Worm (Caenorhabditis elegans) whole organism, young adult: ENCODE results near the gene K03B8.6.
A peak's percentile ranks its signal among the peaks of the same experiment; 100 is the strongest.

ENCODE experiments used
- B0261.1 ChIP-seq: sonication (generic microtip); optimal IDR thresholded peaks from 2 replicates; lab custom pipeline; 2016; ENCODE audit warnings: mild to moderate bottlenecking, missing genetic modification characterization, moderate library complexity, missing compliant biosample characterization
- C17E4.6 ChIP-seq: fragments of 200-800 bp; sonication (Bioruptor generic); IDR thresholded peaks from 2 replicates; pipeline ENCODE4 v1.3.6; 2022; ENCODE audit warnings: missing genetic modification reagents, missing genetic modification characterization, missing compliant biosample characterization
- F10E7.11 ChIP-seq: sonication (generic microtip); optimal IDR thresholded peaks from 2 replicates; lab custom pipeline; 2017; ENCODE audit warnings: mild to moderate bottlenecking, missing genetic modification characterization, moderate library complexity, missing compliant biosample characterization
- F57C9.4 ChIP-seq: sonication (generic microtip); optimal IDR thresholded peaks from 2 replicates; lab custom pipeline; 2017; ENCODE audit warnings: mild to moderate bottlenecking, missing genetic modification characterization, missing compliant biosample characterization
- T26A5.8 ChIP-seq: sonication (generic microtip); optimal IDR thresholded peaks from 2 replicates; lab custom pipeline; 2016; ENCODE audit warnings: missing genetic modification characterization, missing compliant biosample characterization
- Y53F4B.3 ChIP-seq: fragments of 200-800 bp; sonication (Bioruptor generic); IDR thresholded peaks from 2 replicates; pipeline ENCODE4 v1.3.6; 2022; ENCODE audit warnings: missing genetic modification reagents, missing genetic modification characterization, missing compliant biosample characterization
- bed-1 ChIP-seq: fragments of 200-800 bp; sonication (Bioruptor generic); IDR thresholded peaks from 2 replicates; pipeline ENCODE4 v1.3.6; 2022; ENCODE audit warnings: missing genetic modification reagents, missing genetic modification characterization, missing compliant biosample characterization
- ceh-40 ChIP-seq: fragments of 200-800 bp; sonication (Bioruptor generic); IDR thresholded peaks from 2 replicates; pipeline ENCODE4 v1.3.6; 2022; ENCODE audit warnings: missing genetic modification characterization, missing compliant biosample characterization
- ceh-58 ChIP-seq: fragments of 200-800 bp; sonication (Bioruptor generic); IDR thresholded peaks from 2 replicates; pipeline ENCODE4 v1.3.6; 2022; ENCODE audit warnings: missing genetic modification characterization, missing compliant biosample characterization
- ceh-79 ChIP-seq: sonication (generic microtip); optimal IDR thresholded peaks from 2 replicates; lab custom pipeline; 2017; ENCODE audit warnings: mild to moderate bottlenecking, missing genetic modification characterization, missing compliant biosample characterization
- ceh-91 ChIP-seq: fragments of 200-800 bp; sonication (Bioruptor generic); IDR thresholded peaks from 2 replicates; pipeline ENCODE4 v1.3.6; 2022; ENCODE audit warnings: missing genetic modification reagents, missing genetic modification characterization, missing compliant biosample characterization
- chd-7 ChIP-seq: sonication (generic microtip); optimal IDR thresholded peaks from 2 replicates; lab custom pipeline; 2016; ENCODE audit warnings: mild to moderate bottlenecking, missing genetic modification characterization, moderate library complexity, missing compliant biosample characterization
- dox-1 ChIP-seq: fragments of 200-800 bp; sonication (Bioruptor generic); IDR thresholded peaks from 2 replicates; pipeline ENCODE4 v1.3.6; 2022; ENCODE audit warnings: missing genetic modification reagents, missing genetic modification characterization, missing compliant biosample characterization
- dpl-1 ChIP-seq: fragments of 150-350 bp; optimal IDR thresholded peaks from 2 replicates; lab custom pipeline; 2014; ENCODE audit warnings: missing biosample characterization, missing genetic modification reagents, missing genetic modification characterization
- efl-1 ChIP-seq: fragments of 150-350 bp; optimal IDR thresholded peaks from 2 replicates; lab custom pipeline; 2014; ENCODE audit warnings: missing biosample characterization, missing genetic modification reagents, missing genetic modification characterization
- egrh-3 ChIP-seq: fragments of 200-800 bp; sonication (Bioruptor generic); IDR thresholded peaks from 2 replicates; pipeline ENCODE4 v1.3.6; 2022; ENCODE audit warnings: missing genetic modification reagents, missing genetic modification characterization, missing compliant biosample characterization
- fkh-3 ChIP-seq: sonication (generic microtip); optimal IDR thresholded peaks from 2 replicates; lab custom pipeline; 2016; ENCODE audit warnings: mild to moderate bottlenecking, missing genetic modification characterization, missing compliant biosample characterization
- hlh-12 ChIP-seq: sonication (generic microtip); optimal IDR thresholded peaks from 2 replicates; lab custom pipeline; 2016; ENCODE audit warnings: missing genetic modification characterization, missing compliant biosample characterization
- hlh-26 ChIP-seq: fragments of 200-800 bp; sonication (Bioruptor generic); conservative IDR thresholded peaks from 2 replicates; pipeline ENCODE4 v1.3.6; 2022; ENCODE audit warnings: missing genetic modification reagents, missing genetic modification characterization, missing compliant biosample characterization
- hmg-1.2 ChIP-seq: fragments of 200-800 bp; sonication (Bioruptor generic); IDR thresholded peaks from 2 replicates; pipeline ENCODE4 v1.3.6; 2022; ENCODE audit warnings: missing genetic modification reagents, missing genetic modification characterization, missing compliant biosample characterization
- hmg-20 ChIP-seq: fragments of 200-800 bp; sonication (Bioruptor generic); IDR thresholded peaks from 2 replicates; pipeline ENCODE4 v1.3.6; 2022; ENCODE audit warnings: missing genetic modification reagents, missing genetic modification characterization, missing compliant biosample characterization
- hsf-1 ChIP-seq: fragments of 200-800 bp; sonication (Bioruptor generic); IDR thresholded peaks from 2 replicates; pipeline ENCODE4 v1.3.6; 2022; ENCODE audit warnings: missing genetic modification reagents, missing genetic modification characterization, missing compliant biosample characterization
- lin-54 ChIP-seq: fragments of 200-800 bp; sonication (Bioruptor generic); optimal IDR thresholded peaks from 2 replicates; lab custom pipeline; 2018; ENCODE audit warnings: mild to moderate bottlenecking, missing genetic modification characterization, missing compliant biosample characterization
- rec-8 ChIP-seq, 2 experiments: sonication (generic microtip); optimal IDR thresholded peaks; 2 replicates each; lab custom pipeline; 2016; ENCODE audit warnings: mild to moderate bottlenecking in 2 of 2, missing genetic modification characterization in 2 of 2, missing genetic modification reagents in 2 of 2, missing genotype in 2 of 2, missing biosample characterization in 1 of 2, missing compliant biosample characterization in 1 of 2, moderate library complexity in 1 of 2
- sea-2 ChIP-seq: fragments of 200-800 bp; sonication (Bioruptor generic); IDR thresholded peaks from 2 replicates; pipeline ENCODE4 v1.3.6; 2022; ENCODE audit warnings: missing genetic modification characterization, missing compliant biosample characterization
- snpc-1.3 ChIP-seq: sonication (generic microtip); optimal IDR thresholded peaks from 2 replicates; lab custom pipeline; 2017; ENCODE audit warnings: missing genetic modification characterization, mild to moderate bottlenecking, missing compliant biosample characterization, antibody characterized with exemption, moderate library complexity, missing genotype, missing genetic modification reagents; ENCODE audit not compliant: insufficient read depth
- somi-1 ChIP-seq: fragments of 200-800 bp; sonication (Bioruptor generic); optimal IDR thresholded peaks from 2 replicates; lab custom pipeline; 2018; ENCODE audit warnings: mild to moderate bottlenecking, missing genetic modification characterization, missing compliant biosample characterization
- tbp1 ChIP-seq: fragments of 200-800 bp; sonication (Bioruptor generic); optimal IDR thresholded peaks from 2 replicates; lab custom pipeline; 2018; ENCODE audit warnings: mild to moderate bottlenecking, missing genetic modification characterization, missing compliant biosample characterization
- unc-130 ChIP-seq: sonication (generic microtip); optimal IDR thresholded peaks from 2 replicates; lab custom pipeline; 2016; ENCODE audit warnings: missing genetic modification reagents, missing genetic modification characterization, missing compliant biosample characterization
- ztf-18 ChIP-seq: sonication (generic microtip); optimal IDR thresholded peaks from 2 replicates; lab custom pipeline; 2016; ENCODE audit warnings: missing genotype, mild to moderate bottlenecking, missing genetic modification characterization, missing compliant biosample characterization
- ztf-22 ChIP-seq: fragments of 200-800 bp; sonication (Bioruptor generic); optimal IDR thresholded peaks from 2 replicates; lab custom pipeline; 2018; ENCODE audit warnings: mild to moderate bottlenecking, missing genetic modification characterization, moderate library complexity, missing compliant biosample characterization

Gene K03B8.6

DNA sequence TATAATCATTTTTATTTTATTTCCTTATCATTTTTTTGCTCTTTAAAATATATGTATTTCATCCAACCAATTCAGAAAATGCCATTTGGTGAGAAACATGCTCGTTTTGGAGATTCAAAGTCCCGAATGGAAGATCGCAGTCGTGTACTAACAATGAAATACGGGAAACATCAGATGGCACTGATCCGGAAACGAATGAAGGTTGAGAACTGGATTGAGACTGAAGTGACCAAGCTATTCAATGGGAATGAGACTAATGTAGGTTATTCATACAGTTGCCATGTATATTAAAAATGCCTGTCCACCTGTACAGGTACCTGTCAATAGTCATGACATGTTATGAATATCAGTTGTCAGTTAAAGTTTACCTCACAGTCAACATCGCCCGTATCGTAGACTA lies 24.4 kb upstream of the K03B8.6 start, which contains the start of gene F55C10.5:
F55C10.5 (plus strand) TSS at position 74 of the 400 bp plus-strand sequence.
- TF ChIP-seq ceh-79 (tag; lab: Kevin White, UChicago) (no peak), F57C9.4 (tag; lab: Kevin White, UChicago) (no peak), ztf-18 (tag; lab: Kevin White, UChicago) (no peak), hlh-26 (GFP tag; lab: Robert Waterston, UW) (no peak), hlh-12 (no peak), B0261.1 (no peak), dox-1 (GFP tag; lab: Robert Waterston, UW) (no peak), hsf-1 (no peak), unc-130 (no peak), efl-1 (GFP tag; lab: Kevin White, UChicago) (no peak), lin-54 (no peak), hmg-20 (GFP tag; lab: Robert Waterston, UW) (no peak), ceh-91 (GFP tag; lab: Robert Waterston, UW) (no peak), ztf-22 (GFP tag; lab: Kevin White, UChicago) (no peak), sea-2 (GFP tag; lab: Robert Waterston, UW) (no peak), egrh-3 (GFP tag; lab: Robert Waterston, UW) (no peak)

- TF ChIP-seq chd-7 (tag; lab: Kevin White, UChicago) (no peak), somi-1 (GFP tag; lab: Kevin White, UChicago) (no peak), T26A5.8 (tag; lab: Kevin White, UChicago) (no peak)
Observed at ce11 chrV:11385060-11385459, 22.3 kb upstream of the K03B8.6 start, which contains the start of gene col-154. col-154 (plus strand) TSS chrV:11385360.

ce11 chrV:11385583-11385982 lies 21.8 kb upstream of the K03B8.6 start:
- peak; percentile 66; the same call in 1 of the 2 replicates for TF ChIP-seq egrh-3 (GFP tag; lab: Robert Waterston, UW)

ce11 chrV:11386428-11386827 lies 21.0 kb upstream of the K03B8.6 start, which contains the start of gene F55C10.4:
F55C10.4 (plus strand) TSS chrV:11386728.
- no peak for TF ChIP-seq hlh-12
- TF ChIP-seq C17E4.6 (GFP tag; lab: Robert Waterston, UW): no peak
- TF ChIP-seq sea-2 (GFP tag; lab: Robert Waterston, UW): no peak
- TF ChIP-seq hmg-1.2 (GFP tag; lab: Robert Waterston, UW): no peak
- TF ChIP-seq rec-8 (tag; optimal IDR thresholded peaks at IDR 0.05; lab: Kevin White, UChicago): no peak
- no peak for TF ChIP-seq fkh-3 (tag; lab: Kevin White, UChicago)

DNA sequence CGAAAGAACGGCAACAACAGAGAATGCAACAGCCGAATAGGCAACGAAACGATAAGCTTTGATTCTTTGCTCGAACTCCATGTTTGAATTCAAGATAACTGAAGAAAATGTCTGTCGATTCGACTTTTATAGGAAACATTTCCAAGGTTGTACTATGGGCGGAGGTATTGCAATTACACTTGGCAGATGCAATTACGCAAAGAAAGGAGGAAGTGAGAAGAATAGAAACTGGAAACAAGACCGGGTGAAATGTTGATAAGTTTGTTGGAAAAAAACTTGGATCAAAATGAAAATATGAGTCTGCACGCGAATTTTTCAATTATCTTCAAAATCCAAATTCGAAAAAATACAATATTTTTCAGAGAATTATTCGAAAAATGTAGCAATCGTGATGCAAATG lies 17.6 kb upstream of the K03B8.6 start, which contains the start of gene col-155:
col-155 (minus strand) TSS at position 101 of the 400 bp plus-strand sequence.
- TF ChIP-seq tbp1 (GFP tag; lab: Kevin White, UChicago) (no peak), ceh-40 (GFP tag; lab: Robert Waterston, UW) (no peak), snpc-1.3 (tag; lab: Kevin White, UChicago) (no peak), dpl-1 (no peak), bed-1 (GFP tag; lab: Robert Waterston, UW) (no peak), ceh-58 (GFP tag; lab: Robert Waterston, UW) (no peak), Y53F4B.3 (no peak), F10E7.11 (tag; lab: Kevin White, UChicago) (no peak)
- TF ChIP-seq, all 124 proteins: peak for 0
